Worm (Caenorhabditis elegans): ENCODE data around the gene srh-186.
A peak's percentile ranks its signal among the peaks of the same experiment; 100 is the strongest.
"Not testable (repeated sequence)": the region's sequence is repeated elsewhere in the genome, so short reads cannot be mapped to it uniquely, and the experiment has no call there.

srh-186 gene

ce11 chrV:15991850-15992249 is 36.3 kb downstream of the srh-186 start, which contains the start of gene C06C6.7:
C06C6.7 (plus strand) TSS chrV:15992150.
- TF ChIP-seq blmp-1 (tag; optimal IDR thresholded peaks at IDR 0.05; ENCODE audit: insufficient read depth); unc-62 (GFP tag; optimal IDR thresholded peaks at IDR 0.05); R02D3.7 (tag; optimal IDR thresholded peaks at IDR 0.05): not testable (repeated sequence)

ce11 chrV:15996655-15997186 is 41.1 kb downstream of the srh-186 start, which contains the start of the genes C06C6.9 and C06C6.8:
C06C6.9 (minus strand) TSS chrV:15996755.
C06C6.8 (plus strand) TSS chrV:15997136.
- TF ChIP-seq peb-1 (tag; optimal IDR thresholded peaks at IDR 0.05) (no peak), nhr-237 (tag; optimal IDR thresholded peaks at IDR 0.05) (no peak), lsy-2 (tag; optimal IDR thresholded peaks at IDR 0.05) (no peak)

ce11 chrV:16000433-16000832 is 44.8 kb downstream of the srh-186 start, which contains the start of gene nhr-50:
nhr-50 (minus strand) TSS chrV:16000631.
- TF ChIP-seq nhr-23 (tag; optimal IDR thresholded peaks at IDR 0.05) = no peak
- TF ChIP-seq dmd-4 (tag; optimal IDR thresholded peaks at IDR 0.05) = no peak
- peak; percentile 91 for TF ChIP-seq sma-9 (GFP tag; optimal IDR thresholded peaks at IDR 0.05)
- no peak for TF ChIP-seq sma-9 (tag; optimal IDR thresholded peaks at IDR 0.05)
- TF ChIP-seq lsy-2 (tag; optimal IDR thresholded peaks at IDR 0.05) = no peak
- TF ChIP-seq mbf-1 (tag; optimal IDR thresholded peaks at IDR 0.05) = no peak
- no peak for TF ChIP-seq ztf-1 (GFP tag; conservative IDR thresholded peaks at IDR 0.05)
- peak; percentile 45 for TF ChIP-seq C34F6.9 (tag; optimal IDR thresholded peaks at IDR 0.05)
- TF ChIP-seq nhr-6 (tag; optimal IDR thresholded peaks at IDR 0.05) = no peak
- TF ChIP-seq ztf-4 (tag; optimal IDR thresholded peaks at IDR 0.05) = peak; percentile 8
- no peak for TF ChIP-seq unc-39 (tag; optimal IDR thresholded peaks at IDR 0.05)
- TF ChIP-seq nhr-21 (tag; optimal IDR thresholded peaks at IDR 0.05) = peak; percentile 45
- no peak for TF ChIP-seq lin-39 (tag; optimal IDR thresholded peaks at IDR 0.05)
- peak; percentile 8 for TF ChIP-seq gmeb-1 (tag; optimal IDR thresholded peaks at IDR 0.05)
- TF ChIP-seq sma-3 (GFP tag; optimal IDR thresholded peaks at IDR 0.05) = peak; percentile 69
- TF ChIP-seq nhr-25 (tag; optimal IDR thresholded peaks at IDR 0.05) = no peak
- peak; percentile 99 for TF ChIP-seq fos-1 (tag; optimal IDR thresholded peaks at IDR 0.05)
- TF ChIP-seq lin-11 (tag; optimal IDR thresholded peaks at IDR 0.05) = no peak
- TF ChIP-seq skn-1 (tag; optimal IDR thresholded peaks at IDR 0.05) = no peak
- TF ChIP-seq mdl-1 (tag; optimal IDR thresholded peaks at IDR 0.05) = no peak
- no peak for TF ChIP-seq ztf-11 (tag; optimal IDR thresholded peaks at IDR 0.05)
- no peak for TF ChIP-seq alr-1 (tag; optimal IDR thresholded peaks at IDR 0.05)
- TF ChIP-seq unc-55 (GFP tag; optimal IDR thresholded peaks at IDR 0.05) = no peak
- TF ChIP-seq egl-27 (tag; optimal IDR thresholded peaks at IDR 0.05) = peak; percentile 57
- no peak for TF ChIP-seq ceh-82 (tag; optimal IDR thresholded peaks at IDR 0.05)
- peak; percentile 54 for TF ChIP-seq nhr-129 (tag; optimal IDR thresholded peaks at IDR 0.05)
- TF ChIP-seq elt-1 (tag; optimal IDR thresholded peaks at IDR 0.05) = no peak
- no peak for TF ChIP-seq lin-13 (GFP tag; optimal IDR thresholded peaks at IDR 0.05)
- TF ChIP-seq peb-1 (tag; optimal IDR thresholded peaks at IDR 0.05) = no peak
- TF ChIP-seq aly-2 (tag; optimal IDR thresholded peaks at IDR 0.05) = no peak
- TF ChIP-seq sem-4 (tag; optimal IDR thresholded peaks at IDR 0.05) = no peak
- no peak for TF ChIP-seq ZK546.5 (tag; optimal IDR thresholded peaks at IDR 0.05)
- TF ChIP-seq R02D3.7 (tag; optimal IDR thresholded peaks at IDR 0.05) = no peak
- TF ChIP-seq elt-3 (tag; optimal IDR thresholded peaks at IDR 0.05) = no peak
- TF ChIP-seq ceh-16 (tag; optimal IDR thresholded peaks at IDR 0.05) = no peak
- no peak for TF ChIP-seq nhr-10 (tag; optimal IDR thresholded peaks at IDR 0.05)
- TF ChIP-seq blmp-1 (tag; optimal IDR thresholded peaks at IDR 0.05; ENCODE audit: insufficient read depth) = peak; percentile 97
- TF ChIP-seq nhr-237 (tag; optimal IDR thresholded peaks at IDR 0.05) = no peak
- TF ChIP-seq Y55F3AM.14 (GFP tag; optimal IDR thresholded peaks at IDR 0.05) = no peak
- TF ChIP-seq zag-1 (tag; optimal IDR thresholded peaks at IDR 0.05) = no peak
- TF ChIP-seq mab-5 (tag; optimal IDR thresholded peaks at IDR 0.05) = no peak
- TF ChIP-seq nhr-11 (tag; optimal IDR thresholded peaks at IDR 0.05) = no peak
- peak; percentile 53 for TF ChIP-seq F13H6.1 (tag; optimal IDR thresholded peaks at IDR 0.05)
- TF ChIP-seq nhr-12 (tag; optimal IDR thresholded peaks at IDR 0.05) = no peak
- TF ChIP-seq crh-2 (tag; optimal IDR thresholded peaks at IDR 0.05) = peak; percentile 83
- no peak for TF ChIP-seq snpc-4 (tag; optimal IDR thresholded peaks at IDR 0.05)
- no peak for TF ChIP-seq unc-62 (GFP tag; optimal IDR thresholded peaks at IDR 0.05)
- TF ChIP-seq nhr-77 (tag; optimal IDR thresholded peaks at IDR 0.05) = no peak
- TF ChIP-seq ama-1 (optimal IDR thresholded peaks at IDR 0.05) = no peak

Measured in whole organism, L2 larva.